Fruit fly (Drosophila melanogaster) whole organism, pupa: ENCODE measurements around the gene CG32087.

ENCODE experiments used
- CG10348 ChIP-seq: fragments of 200-800 bp; sonication (Bioruptor generic); IDR thresholded peaks from 2 replicates; pipeline ENCODE4 v1.3.6; 2022; ENCODE audit warnings: missing biosample characterization, missing genetic modification characterization
- CG12605 ChIP-seq: fragments of 200-800 bp; sonication (Bioruptor generic); IDR thresholded peaks from 2 replicates; pipeline ENCODE4 v1.3.6; 2022; ENCODE audit warnings: missing biosample characterization, missing genetic modification characterization
- CG13204 ChIP-seq: fragments of 200-800 bp; sonication (Bioruptor generic); optimal IDR thresholded peaks from 2 replicates; lab custom pipeline; 2018; ENCODE audit warnings: missing biosample characterization, mild to moderate bottlenecking, missing genetic modification characterization, moderate library complexity
- CG14655 ChIP-seq: fragments of 200-800 bp; sonication (Bioruptor generic); optimal IDR thresholded peaks from 3 replicates; lab custom pipeline; 2017; ENCODE audit warnings: mild to moderate bottlenecking, missing biosample characterization, missing genetic modification reagents, missing genetic modification characterization
- CG15710 ChIP-seq: fragments of 200-800 bp; sonication (Bioruptor generic); optimal IDR thresholded peaks from 2 replicates; lab custom pipeline; 2018; ENCODE audit warnings: missing biosample characterization, mild to moderate bottlenecking, missing genetic modification characterization, moderate library complexity
- CG17806 ChIP-seq: fragments of 200-800 bp; sonication (Bioruptor generic); optimal IDR thresholded peaks from 2 replicates; lab custom pipeline; 2018; ENCODE audit warnings: missing biosample characterization, mild to moderate bottlenecking, missing genetic modification characterization, moderate library complexity
- CG32121 ChIP-seq: fragments of 200-800 bp; sonication (Bioruptor generic); IDR thresholded peaks from 2 replicates; pipeline ENCODE4 v1.3.6; 2022; ENCODE audit warnings: missing biosample characterization, missing genetic modification characterization
- CG34367 ChIP-seq: fragments of 200-800 bp; sonication (Bioruptor generic); optimal IDR thresholded peaks from 2 replicates; lab custom pipeline; 2018; ENCODE audit warnings: missing biosample characterization, mild to moderate bottlenecking, missing genetic modification characterization
- CG4496 ChIP-seq: fragments of 200-800 bp; sonication (Bioruptor generic); IDR thresholded peaks from 3 replicates; pipeline ENCODE4 v1.3.6; 2022; ENCODE audit warnings: missing biosample characterization, missing genetic modification characterization
- CG8159 ChIP-seq: fragments of 200-800 bp; sonication (Bioruptor generic); optimal IDR thresholded peaks from 3 replicates; lab custom pipeline; 2018; ENCODE audit warnings: missing biosample characterization, mild to moderate bottlenecking, missing genetic modification characterization, moderate library complexity
- CG8301 ChIP-seq: fragments of 200-800 bp; sonication (Bioruptor generic); optimal IDR thresholded peaks from 2 replicates; lab custom pipeline; 2018; ENCODE audit warnings: missing biosample characterization, mild to moderate bottlenecking, missing genetic modification characterization
- D1 ChIP-seq: fragments of 200-800 bp; sonication (Bioruptor generic); optimal IDR thresholded peaks from 2 replicates; lab custom pipeline; 2018; ENCODE audit warnings: missing biosample characterization, mild to moderate bottlenecking, missing genetic modification characterization, moderate library complexity
- EcR ChIP-seq: fragments of 200-800 bp; sonication (Bioruptor generic); optimal IDR thresholded peaks from 3 replicates; lab custom pipeline; 2019; ENCODE audit warnings: missing biosample characterization, missing genetic modification characterization, mild to moderate bottlenecking, moderate library complexity, missing genetic modification reagents
- Ets98B ChIP-seq: fragments of 200-800 bp; sonication (Bioruptor generic); IDR thresholded peaks from 2 replicates; pipeline ENCODE4 v1.3.6; 2022; ENCODE audit warnings: missing biosample characterization, missing genetic modification characterization
- Pif1A ChIP-seq: fragments of 200-800 bp; sonication (Bioruptor generic); optimal IDR thresholded peaks from 3 replicates; lab custom pipeline; 2016; ENCODE audit warnings: missing biosample characterization, missing genetic modification characterization
- Pif1B ChIP-seq: fragments of 200-800 bp; sonication (Bioruptor generic); optimal IDR thresholded peaks from 3 replicates; lab custom pipeline; 2016; ENCODE audit warnings: missing biosample characterization, missing genetic modification characterization
- Snoo ChIP-seq: fragments of 200-800 bp; sonication (Bioruptor generic); optimal IDR thresholded peaks from 3 replicates; lab custom pipeline; 2017; ENCODE audit warnings: missing biosample characterization, mild to moderate bottlenecking, missing genetic modification characterization, inconsistent platforms
- fd96Ca ChIP-seq: fragments of 200-800 bp; sonication (Bioruptor generic); IDR thresholded peaks from 3 replicates; pipeline ENCODE4 v1.3.6; 2022; ENCODE audit warnings: missing biosample characterization, missing genetic modification characterization

Gene CG32087

DNA sequence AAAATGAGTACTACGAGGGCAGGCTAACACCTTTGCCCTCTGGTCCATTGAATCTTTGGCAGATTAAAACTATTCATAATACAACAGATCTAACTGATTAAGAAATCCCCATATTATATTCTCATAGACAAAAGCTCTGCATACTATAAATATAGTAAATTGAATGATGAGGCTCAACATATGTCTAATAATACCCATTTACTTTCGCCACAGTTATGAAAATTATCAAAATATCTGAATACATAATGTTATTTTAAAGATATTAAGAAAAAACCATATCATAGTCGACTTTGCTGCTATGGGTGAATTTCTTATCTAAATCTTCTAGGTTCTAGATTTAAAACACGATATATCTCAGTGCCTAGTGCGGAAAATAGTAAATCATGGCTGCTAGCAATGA is at the start of gene CG32087:
CG32087 (plus strand) TSS at position 301 of the 400 bp plus-strand sequence.
- no peak for TF ChIP-seq CG4496 (GFP tag; lab: Robert Waterston, UW)
- TF ChIP-seq CG32121 (GFP tag; lab: Robert Waterston, UW): no peak
- TF ChIP-seq CG8159 (tag; lab: Kevin White, UChicago): no peak
- TF ChIP-seq Snoo (tag; lab: Kevin White, UChicago): no peak
- TF ChIP-seq Pif1B (GFP tag; lab: Kevin White, UChicago): no peak
- TF ChIP-seq CG17806 (tag; lab: Kevin White, UChicago): no peak
- no peak for TF ChIP-seq CG13204 (GFP tag; lab: Kevin White, UChicago)
- no peak for TF ChIP-seq fd96Ca (GFP tag; lab: Robert Waterston, UW)
- no peak for TF ChIP-seq CG12605 (GFP tag; lab: Robert Waterston, UW)
- no peak for TF ChIP-seq CG14655 (GFP tag; lab: Kevin White, UChicago)
- no peak for TF ChIP-seq D1 (tag; lab: Kevin White, UChicago)

DNA sequence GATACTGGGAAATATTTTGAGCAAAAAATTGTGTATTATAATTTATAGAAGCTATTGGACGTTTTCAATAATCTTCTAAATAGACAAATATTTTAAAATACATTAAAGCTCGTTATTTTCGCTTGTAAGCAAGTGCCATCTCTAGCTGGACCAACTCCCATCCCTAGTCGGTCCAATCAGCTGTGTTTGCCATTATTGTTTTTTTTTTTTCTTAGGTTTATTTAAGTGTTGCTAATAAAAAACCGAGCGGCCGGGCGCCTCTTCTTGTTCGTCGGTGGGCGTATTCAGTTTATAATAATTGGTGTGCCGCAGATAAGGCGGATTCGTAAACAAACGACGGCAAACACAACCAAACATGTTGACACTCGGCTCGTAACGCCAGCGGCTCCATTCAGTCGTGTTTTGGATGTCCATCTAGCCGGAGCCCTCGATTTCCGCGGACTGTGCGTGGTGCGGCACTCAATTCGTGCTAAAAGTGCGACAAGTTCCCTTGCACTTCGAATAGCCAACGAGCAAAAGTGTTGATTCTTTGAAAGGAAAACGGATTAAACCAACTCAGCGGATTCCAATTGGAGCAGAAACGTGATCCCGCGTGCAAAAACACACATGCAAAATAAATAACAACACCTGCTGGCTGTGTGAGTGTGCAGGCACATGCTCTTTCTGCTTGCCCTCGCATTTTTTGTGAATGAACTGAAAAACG is 48.0 kb upstream of the CG32087 start, which contains the start of gene Sugb:
Sugb (plus strand) TSS at position 162 of the 703 bp plus-strand sequence.
- peak; percentile 81 for TF ChIP-seq CG4496 (GFP tag; lab: Robert Waterston, UW)
- TF ChIP-seq Pif1B (GFP tag; lab: Kevin White, UChicago): peak; percentile 60
- TF ChIP-seq CG15710 (tag; lab: Kevin White, UChicago): peak; percentile 56
- peak; percentile 82 for TF ChIP-seq Pif1A (GFP tag; lab: Kevin White, UChicago)
- peak; percentile 30 for TF ChIP-seq CG17806 (tag; lab: Kevin White, UChicago)
- no peak; the same call in 1 of the 3 replicates for TF ChIP-seq fd96Ca (GFP tag; lab: Robert Waterston, UW)
- TF ChIP-seq Snoo (tag; lab: Kevin White, UChicago): peak; percentile 51
- no peak for TF ChIP-seq CG13204 (GFP tag; lab: Kevin White, UChicago)
- TF ChIP-seq CG34367 (tag; lab: Kevin White, UChicago): peak; percentile 57
- peak; percentile 16 for TF ChIP-seq EcR
- peak; percentile 16 for TF ChIP-seq D1 (tag; lab: Kevin White, UChicago)
- TF ChIP-seq CG8301 (tag; lab: Kevin White, UChicago): no peak
- TF ChIP-seq CG32121 (GFP tag; lab: Robert Waterston, UW): peak; percentile 81
- TF ChIP-seq CG12605 (GFP tag; lab: Robert Waterston, UW): peak; percentile 74
- peak; percentile 82 for TF ChIP-seq Ets98B (GFP tag; lab: Robert Waterston, UW)
- TF ChIP-seq, all 21 proteins: peak for 12

DNA sequence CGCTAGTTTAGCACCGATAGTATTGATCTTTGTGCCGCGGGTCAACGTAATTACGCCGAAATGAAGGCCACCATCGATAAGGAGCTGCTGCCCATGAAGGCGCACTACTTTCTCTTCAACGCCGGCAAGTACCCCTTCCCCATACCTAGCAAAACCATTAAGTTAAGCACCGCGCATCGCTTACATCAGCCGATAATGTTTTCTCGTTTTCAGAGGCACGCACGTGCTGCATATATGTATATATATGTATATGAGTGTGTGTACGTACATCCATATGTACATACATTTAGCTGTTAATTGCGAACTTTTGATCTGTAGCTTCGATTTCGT is 47.5 kb upstream of the CG32087 start:
- TF ChIP-seq CG34367 (tag; lab: Kevin White, UChicago) (no peak), CG10348 (GFP tag; lab: Robert Waterston, UW) (no peak)
- TF ChIP-seq, all 21 proteins: peak for 0

DNA sequence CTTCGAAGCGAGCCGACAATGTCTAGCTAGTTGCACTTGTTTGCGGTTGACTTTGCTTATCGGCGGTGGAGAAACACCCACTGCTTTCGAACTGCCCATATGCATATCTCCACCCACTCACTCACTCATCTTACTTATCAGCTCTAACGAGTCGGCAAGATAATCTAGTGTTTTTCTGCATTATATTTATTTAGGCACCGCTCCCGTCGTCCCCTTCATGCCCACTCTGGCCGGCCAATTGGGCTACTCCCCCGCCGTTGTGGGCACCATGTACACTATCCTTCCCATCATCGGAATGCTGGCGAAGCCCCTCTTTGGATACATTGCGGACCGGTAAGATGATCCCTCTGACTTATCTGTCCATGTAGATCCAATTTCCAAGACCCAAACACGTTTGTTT is 46.1 kb upstream of the CG32087 start:
- TF ChIP-seq Pif1A (GFP tag; lab: Kevin White, UChicago) (no peak), CG4496 (GFP tag; lab: Robert Waterston, UW) (no peak), CG14655 (GFP tag; lab: Kevin White, UChicago) (no peak)

DNA sequence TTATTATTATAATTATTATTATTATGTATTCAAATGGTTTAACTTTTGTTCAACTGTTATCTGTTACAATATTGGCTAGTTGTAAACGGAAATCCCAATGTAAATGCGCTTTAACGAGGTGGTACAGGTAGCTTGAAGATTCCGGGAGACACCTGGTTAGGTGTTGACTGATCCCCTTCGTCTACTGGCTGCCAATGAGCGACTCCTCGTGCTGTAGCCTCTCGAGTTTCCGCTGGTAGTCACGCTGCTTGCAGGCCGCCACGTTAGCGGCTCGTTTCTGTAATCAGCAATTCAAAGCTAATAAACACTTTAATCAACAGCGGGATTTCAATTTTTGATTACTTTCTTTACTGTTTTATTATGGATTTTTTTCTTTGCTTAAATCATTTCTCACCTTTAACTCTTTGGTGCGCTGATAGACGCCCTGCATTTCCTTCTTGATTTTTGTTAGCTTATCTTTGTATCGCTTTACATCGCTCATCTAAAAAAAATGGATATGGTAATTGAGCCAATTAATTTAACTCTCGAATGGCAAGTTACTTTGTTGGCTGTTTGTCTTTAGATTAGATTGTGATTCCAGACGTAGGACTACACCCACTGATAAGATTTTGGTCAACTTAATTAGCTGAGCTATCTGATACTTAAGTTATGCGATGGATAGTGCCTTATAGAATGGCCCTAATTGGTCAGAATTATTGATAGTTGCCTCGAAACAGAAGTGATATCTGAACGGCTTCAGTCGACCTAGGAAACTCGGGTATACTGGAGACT is 41.9 kb upstream of the CG32087 start:
- TF ChIP-seq CG8301 (tag; lab: Kevin White, UChicago) (no peak), CG8159 (tag; lab: Kevin White, UChicago) (no peak), CG12605 (GFP tag; lab: Robert Waterston, UW) (no peak), CG15710 (tag; lab: Kevin White, UChicago) (no peak), fd96Ca (GFP tag; lab: Robert Waterston, UW) (no peak), CG17806 (tag; lab: Kevin White, UChicago) (no peak), D1 (tag; lab: Kevin White, UChicago) (no peak), Pif1B (GFP tag; lab: Kevin White, UChicago) (no peak), CG4496 (GFP tag; lab: Robert Waterston, UW) (no peak), CG13204 (GFP tag; lab: Kevin White, UChicago) (no peak), Pif1A (GFP tag; lab: Kevin White, UChicago) (no peak), CG32121 (GFP tag; lab: Robert Waterston, UW) (no peak), CG14655 (GFP tag; lab: Kevin White, UChicago) (no peak), EcR (no peak), CG34367 (tag; lab: Kevin White, UChicago) (no peak), CG10348 (GFP tag; lab: Robert Waterston, UW) (no peak)

DNA sequence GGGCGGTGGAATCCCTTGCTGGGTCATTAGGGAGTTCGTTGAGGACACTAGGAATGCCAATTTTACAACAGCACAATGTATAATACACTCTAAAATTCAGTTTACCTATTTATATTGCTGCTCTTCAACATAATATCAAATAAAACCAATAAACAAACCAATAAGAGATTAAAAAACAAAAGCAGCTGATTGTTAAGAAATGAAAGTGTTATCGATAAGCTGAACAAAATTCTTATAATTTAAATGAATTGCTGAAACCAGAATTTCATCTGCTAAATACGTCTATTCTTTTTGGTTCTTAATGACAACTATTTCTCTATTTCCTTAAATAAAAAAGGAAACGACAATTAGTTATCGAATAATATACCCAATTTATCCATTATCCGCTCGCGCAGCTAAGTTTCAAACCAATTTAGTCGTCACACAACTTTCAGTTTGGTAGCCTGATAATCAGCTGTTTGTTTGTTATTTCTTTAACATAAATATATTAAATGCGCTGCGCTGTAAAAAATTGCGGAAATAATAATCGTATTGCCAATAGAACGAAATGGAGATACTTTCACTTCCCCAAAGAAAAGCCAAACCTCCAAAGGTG is 40.6 kb upstream of the CG32087 start, which contains the start of the genes Pldn and CG14135:
Pldn (minus strand) TSS at position 197 of the 595 bp plus-strand sequence.
CG14135 (plus strand) TSS at position 369 of the 595 bp plus-strand sequence.
- TF ChIP-seq D1 (tag; lab: Kevin White, UChicago) (peak; percentile 12), CG17806 (tag; lab: Kevin White, UChicago) (no peak)
